Fruit fly (Drosophila melanogaster) whole organism, embryonic: ENCODE results near the gene bmm.

Experiments used
- Atf-2 ChIP-seq: fragments of 200-800 bp; sonication (Bioruptor generic); optimal IDR thresholded peaks from 2 replicates; lab custom pipeline; 2016; ENCODE audit warnings: missing biosample characterization, missing genetic modification characterization
- CG11696 ChIP-seq: fragments of 200-800 bp; sonication (Bioruptor generic); IDR thresholded peaks from 2 replicates; pipeline ENCODE4 v1.3.6; 2022; ENCODE audit warnings: missing biosample characterization, missing genetic modification characterization
- CG12104 ChIP-seq: fragments of 200-800 bp; sonication (Bioruptor generic); optimal IDR thresholded peaks from 3 replicates; lab custom pipeline; 2016; ENCODE audit warnings: missing biosample characterization, missing genetic modification characterization
- CG12299 ChIP-seq: fragments of 200-800 bp; sonication (Bioruptor generic); optimal IDR thresholded peaks from 2 replicates; lab custom pipeline; 2018; ENCODE audit warnings: missing biosample characterization, mild to moderate bottlenecking, missing genetic modification characterization
- CG12391 ChIP-seq: fragments of 200-800 bp; sonication (Bioruptor generic); optimal IDR thresholded peaks from 3 replicates; lab custom pipeline; 2018; ENCODE audit warnings: missing biosample characterization, mild to moderate bottlenecking, missing genetic modification characterization, moderate library complexity
- CG12769 ChIP-seq: fragments of 200-800 bp; sonication (Bioruptor generic); optimal IDR thresholded peaks from 2 replicates; lab custom pipeline; 2019; ENCODE audit warnings: missing biosample characterization, mild to moderate bottlenecking, missing genetic modification characterization, moderate library complexity
- CG14014 ChIP-seq: fragments of 200-800 bp; sonication (Bioruptor generic); IDR thresholded peaks from 2 replicates; pipeline ENCODE4 v1.3.6; 2022; ENCODE audit warnings: missing biosample characterization, missing genetic modification characterization
- CG14441 ChIP-seq: fragments of 200-800 bp; sonication (Bioruptor generic); IDR thresholded peaks from 2 replicates; pipeline ENCODE4 v1.3.6; 2022; ENCODE audit warnings: missing biosample characterization, missing genetic modification characterization
- CG16815 ChIP-seq: fragments of 200-800 bp; sonication (Bioruptor generic); optimal IDR thresholded peaks from 3 replicates; lab custom pipeline; 2017; ENCODE audit warnings: missing biosample characterization, mild to moderate bottlenecking, missing genetic modification characterization
- CG17328 ChIP-seq: fragments of 200-800 bp; sonication (Bioruptor generic); IDR thresholded peaks from 2 replicates; pipeline ENCODE4 v1.3.6; 2022; ENCODE audit warnings: missing biosample characterization, missing genetic modification characterization
- CG18764 ChIP-seq: fragments of 200-800 bp; sonication (Bioruptor generic); optimal IDR thresholded peaks from 3 replicates; lab custom pipeline; 2016; ENCODE audit warnings: missing biosample characterization, missing genetic modification characterization
- CG2199 ChIP-seq: fragments of 200-800 bp; sonication (Bioruptor generic); IDR thresholded peaks from 3 replicates; pipeline ENCODE4 v1.3.6; 2022; ENCODE audit warnings: missing biosample characterization, missing genetic modification characterization
- CG34376 ChIP-seq: fragments of 200-800 bp; sonication (Bioruptor generic); optimal IDR thresholded peaks from 2 replicates; lab custom pipeline; 2018; ENCODE audit warnings: missing biosample characterization, mild to moderate bottlenecking, missing genetic modification characterization
- CG3726 ChIP-seq: fragments of 200-800 bp; sonication (Bioruptor generic); IDR thresholded peaks from 3 replicates; pipeline ENCODE4, ENCODE4 v1.3.6; 2022; ENCODE audit warnings: missing biosample characterization, missing genetic modification characterization
- CG6765 ChIP-seq: fragments of 200-800 bp; sonication (Bioruptor generic); optimal IDR thresholded peaks from 3 replicates; lab custom pipeline; 2017; ENCODE audit warnings: missing biosample characterization, mild to moderate bottlenecking, missing genetic modification characterization
- CG6791 ChIP-seq: fragments of 200-800 bp; sonication (Bioruptor generic); IDR thresholded peaks from 3 replicates; pipeline ENCODE4 v1.3.6; 2022; ENCODE audit warnings: missing biosample characterization, missing genetic modification characterization; ENCODE audit not compliant: partially characterized antibody
- CG8924 ChIP-seq: fragments of 200-800 bp; optimal IDR thresholded peaks from 3 replicates; lab custom pipeline; 2019; ENCODE audit warnings: missing biosample characterization, mild to moderate bottlenecking, missing genetic modification characterization, moderate library complexity
- CG9215 ChIP-seq: fragments of 200-800 bp; sonication (Bioruptor generic); IDR thresholded peaks from 2 replicates; pipeline ENCODE4 v1.3.6; 2022; ENCODE audit warnings: missing biosample characterization, missing genetic modification characterization
- CG9437 ChIP-seq: fragments of 200-800 bp; sonication (Bioruptor generic); optimal IDR thresholded peaks from 2 replicates; lab custom pipeline; 2018; ENCODE audit warnings: missing biosample characterization, mild to moderate bottlenecking, missing genetic modification characterization
- CG9876 ChIP-seq: fragments of 200-800 bp; sonication (Bioruptor generic); optimal IDR thresholded peaks from 2 replicates; lab custom pipeline; 2016; ENCODE audit warnings: missing biosample characterization, missing genetic modification characterization
- CG9932 ChIP-seq: fragments of 200-800 bp; sonication (Bioruptor generic); IDR thresholded peaks from 2 replicates; pipeline ENCODE4 v1.3.6; 2022; ENCODE audit warnings: missing biosample characterization, missing genetic modification characterization
- Dp ChIP-seq: fragments of 200-800 bp; sonication (Bioruptor generic); optimal IDR thresholded peaks from 2 replicates; lab custom pipeline; 2018; ENCODE audit warnings: missing biosample characterization, mild to moderate bottlenecking, missing genetic modification characterization, moderate library complexity
- Drgx ChIP-seq: fragments of 200-800 bp; sonication (Bioruptor generic); IDR thresholded peaks from 2 replicates; pipeline ENCODE4 v1.3.6; 2022; ENCODE audit warnings: missing biosample characterization, missing genetic modification characterization
- Hsf ChIP-seq: fragments of 200-800 bp; sonication (Bioruptor generic); optimal IDR thresholded peaks from 3 replicates; lab custom pipeline; 2016; ENCODE audit warnings: missing biosample characterization, missing genetic modification characterization
- Kr ChIP-seq: fragments of 200-800 bp; sonication (Bioruptor generic); optimal IDR thresholded peaks from 2 replicates; lab custom pipeline; 2017; ENCODE audit warnings: missing biosample characterization, mild to moderate bottlenecking, missing genetic modification characterization
- NFAT ChIP-seq: fragments of 200-800 bp; sonication (Bioruptor generic); IDR thresholded peaks from 2 replicates; pipeline ENCODE4 v1.3.6; 2022; ENCODE audit warnings: missing biosample characterization, missing genetic modification characterization
- PHDP ChIP-seq: fragments of 200-800 bp; sonication (Bioruptor generic); optimal IDR thresholded peaks from 3 replicates; lab custom pipeline; 2018; ENCODE audit warnings: missing biosample characterization, mild to moderate bottlenecking, missing genetic modification characterization, moderate library complexity
- bbx ChIP-seq: fragments of 200-800 bp; sonication (Bioruptor generic); IDR thresholded peaks from 2 replicates; pipeline ENCODE4 v1.3.6; 2022; ENCODE audit warnings: missing biosample characterization, missing genetic modification characterization; ENCODE audit not compliant: partially characterized antibody
- br ChIP-seq: fragments of >200 bp; optimal IDR thresholded peaks from 2 replicates; lab custom pipeline; 2017
- btn ChIP-seq: fragments of 200-800 bp; sonication (Bioruptor generic); optimal IDR thresholded peaks from 2 replicates; lab custom pipeline; 2016; ENCODE audit warnings: missing biosample characterization, missing genetic modification characterization
- cad ChIP-seq: fragments of >200 bp; optimal IDR thresholded peaks from 2 replicates; lab custom pipeline; 2017; ENCODE audit warnings: missing biosample characterization, missing genetic modification characterization
- dan ChIP-seq: fragments of 200-800 bp; sonication (Bioruptor generic); IDR thresholded peaks from 2 replicates; pipeline ENCODE4 v1.3.6; 2022; ENCODE audit warnings: missing biosample characterization, missing genetic modification characterization
- dati ChIP-seq: fragments of 200-800 bp; sonication (Bioruptor generic); IDR thresholded peaks from 2 replicates; pipeline ENCODE4 v1.3.6; 2022; ENCODE audit warnings: missing biosample characterization, missing genetic modification characterization
- fru ChIP-seq: fragments of >200 bp; optimal IDR thresholded peaks from 2 replicates; lab custom pipeline; 2017
- gsb ChIP-seq: fragments of 200-800 bp; sonication (Bioruptor generic); IDR thresholded peaks from 2 replicates; pipeline ENCODE4 v1.3.6; 2022; ENCODE audit warnings: missing biosample characterization, missing genetic modification characterization
- hbn ChIP-seq: fragments of 200-800 bp; sonication (Bioruptor generic); IDR thresholded peaks from 2 replicates; pipeline ENCODE4 v1.3.6; 2022; ENCODE audit warnings: missing biosample characterization, missing genetic modification characterization; ENCODE audit not compliant: partially characterized antibody
- hkb ChIP-seq, 2 experiments: fragments of 200-800 bp in 1 of 2; fragments of >200 bp in 1 of 2; sonication (Bioruptor generic) in 1 of 2; IDR thresholded peaks in 1 of 2; optimal IDR thresholded peaks in 1 of 2; 2 replicates each; pipeline versions ENCODE4 v1.3.6 to Lab custom; 2017 to 2022; ENCODE audit warnings: missing biosample characterization in 1 of 2, missing genetic modification characterization in 1 of 2
- lab ChIP-seq: fragments of 200-800 bp; sonication (Bioruptor generic); optimal IDR thresholded peaks from 3 replicates; lab custom pipeline; 2017; ENCODE audit warnings: missing biosample characterization, missing genetic modification characterization, mild to moderate bottlenecking, moderate library complexity, missing genetic modification reagents
- lilli ChIP-seq: fragments of 200-800 bp; sonication (Bioruptor generic); optimal IDR thresholded peaks from 3 replicates; lab custom pipeline; 2016; ENCODE audit warnings: missing biosample characterization, missing genetic modification characterization
- lmd ChIP-seq: fragments of 200-800 bp; sonication (Bioruptor generic); IDR thresholded peaks from 2 replicates; pipeline ENCODE4 v1.3.6; 2022; ENCODE audit warnings: missing biosample characterization, missing genetic modification characterization
- mirr ChIP-seq: fragments of 200-800 bp; sonication (Bioruptor generic); optimal IDR thresholded peaks from 3 replicates; lab custom pipeline; 2018; ENCODE audit warnings: missing biosample characterization, mild to moderate bottlenecking, missing genetic modification characterization
- onecut ChIP-seq: fragments of 200-800 bp; sonication (Bioruptor generic); IDR thresholded peaks from 2 replicates; pipeline ENCODE4 v1.3.6; 2022; ENCODE audit warnings: missing biosample characterization, missing genetic modification characterization
- p53 ChIP-seq: fragments of 200-800 bp; sonication (Bioruptor generic); optimal IDR thresholded peaks from 2 replicates; lab custom pipeline; 2016; ENCODE audit warnings: missing biosample characterization, missing genetic modification characterization
- pan ChIP-seq, 4 experiments: fragments of >200 bp in 3 of 4; fragments of 200-800 bp in 1 of 4; sonication (Bioruptor generic) in 1 of 4; optimal IDR thresholded peaks in 3 of 4; IDR thresholded peaks in 1 of 4; 2 replicates each; pipeline versions ENCODE4 v1.3.6 to Lab custom; 2017 to 2022; ENCODE audit warnings: missing biosample characterization in 2 of 4, missing genetic modification characterization in 2 of 4, mixed read lengths in 1 of 4
- sens-2 ChIP-seq: fragments of 200-800 bp; sonication (Bioruptor generic); IDR thresholded peaks from 2 replicates; pipeline ENCODE4 v1.3.6; 2022; ENCODE audit warnings: missing biosample characterization, missing genetic modification characterization
- sr ChIP-seq: fragments of 200-800 bp; sonication (Bioruptor generic); IDR thresholded peaks from 3 replicates; pipeline ENCODE4 v1.3.6; 2022; ENCODE audit warnings: missing biosample characterization, missing genetic modification characterization
- stc ChIP-seq: fragments of 200-800 bp; sonication (Bioruptor generic); IDR thresholded peaks from 2 replicates; pipeline ENCODE4 v1.3.6; 2022; ENCODE audit warnings: missing biosample characterization, missing genetic modification characterization
- trem ChIP-seq: fragments of 200-800 bp; optimal IDR thresholded peaks from 3 replicates; lab custom pipeline; 2019; ENCODE audit warnings: missing biosample characterization, mild to moderate bottlenecking, missing genetic modification characterization, moderate library complexity
- zen ChIP-seq: fragments of 200-800 bp; sonication (Bioruptor generic); optimal IDR thresholded peaks from 3 replicates; lab custom pipeline; 2018; ENCODE audit warnings: missing biosample characterization, mild to moderate bottlenecking, missing genetic modification characterization, moderate library complexity
- zf30C ChIP-seq: fragments of 200-800 bp; sonication (Bioruptor generic); optimal IDR thresholded peaks from 3 replicates; lab custom pipeline; 2018; ENCODE audit warnings: missing biosample characterization, mild to moderate bottlenecking, missing genetic modification characterization

Gene bmm

DNA sequence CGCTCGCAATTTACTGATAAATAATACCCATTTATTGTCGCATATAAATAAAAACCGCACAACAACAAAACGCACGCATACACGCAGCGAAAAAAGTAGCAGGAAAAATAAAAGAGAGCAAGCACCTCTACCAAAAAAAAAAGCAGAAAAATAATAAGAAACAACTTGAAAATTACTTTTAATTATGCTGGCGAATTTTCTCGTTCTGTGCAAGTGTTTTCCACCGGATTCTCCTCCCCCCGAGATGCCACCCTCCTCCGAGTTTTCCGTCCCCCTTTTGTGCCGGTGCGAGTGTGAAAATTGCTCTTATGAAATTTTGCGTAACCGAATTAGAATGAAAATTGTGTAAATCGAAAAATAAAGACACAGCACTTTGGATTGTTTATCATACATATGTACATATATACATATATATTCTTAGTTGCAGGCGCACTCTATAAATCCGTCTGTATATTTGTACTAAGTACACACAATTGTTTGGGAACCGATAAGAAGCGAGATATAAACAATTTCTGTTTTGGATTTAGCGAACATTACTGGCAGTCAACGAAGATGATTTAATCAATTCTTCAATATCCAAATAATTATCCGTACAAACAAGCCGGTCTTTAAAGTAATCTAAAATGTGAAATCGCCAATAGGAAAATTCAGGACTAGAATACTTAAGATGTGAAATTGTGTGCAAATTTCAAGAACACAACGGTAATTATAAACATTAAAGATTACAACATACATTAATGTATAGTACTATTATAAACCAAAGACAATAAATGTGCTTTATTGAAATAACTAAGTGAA lies 4.8 kb upstream of the bmm start (continued):
- TF ChIP-seq CG9215 (GFP tag; lab: Robert Waterston, UW), result no peak
- no peak for TF ChIP-seq bbx (GFP tag; lab: Robert Waterston, UW)
- TF ChIP-seq CG2199 (GFP tag; lab: Robert Waterston, UW), result no peak
- no peak for TF ChIP-seq CG16815 (GFP tag; lab: Kevin White, UChicago)
- TF ChIP-seq CG34376 (GFP tag; lab: Kevin White, UChicago), result no peak
- no peak for TF ChIP-seq CG11696 (GFP tag; lab: Robert Waterston, UW)
- TF ChIP-seq Atf-2 (GFP tag; lab: Kevin White, UChicago), result no peak
- no peak for TF ChIP-seq pan (optimal IDR thresholded peaks at IDR 0.05; lab: Kevin White, UChicago)
- TF ChIP-seq pan (GFP tag; optimal IDR thresholded peaks at IDR 0.05 in 1 of 2, IDR thresholded peaks at IDR 0.05 in 1 of 2), result peak in 1 of 2 experiments; percentile 25
- no peak for TF ChIP-seq dan (GFP tag; lab: Robert Waterston, UW)
- no peak for TF ChIP-seq hbn (GFP tag; lab: Robert Waterston, UW)
- no peak for TF ChIP-seq br
- no peak for TF ChIP-seq fru (lab: Kevin White, UChicago)
- TF ChIP-seq btn (GFP tag; lab: Kevin White, UChicago), result no peak
- TF ChIP-seq lab (GFP tag; lab: Kevin White, UChicago), result no peak
- TF ChIP-seq gsb (GFP tag; lab: Robert Waterston, UW), result no peak
- TF ChIP-seq onecut (GFP tag; lab: Robert Waterston, UW), result no peak
- TF ChIP-seq CG9932 (GFP tag; lab: Robert Waterston, UW), result no peak
- peak; percentile 16; the same call in 1 of the 2 replicates for TF ChIP-seq CG17328 (GFP tag; lab: Robert Waterston, UW)
- TF ChIP-seq CG18764, result no peak
- TF ChIP-seq PHDP (tag; lab: Kevin White, UChicago), result no peak
- no peak for TF ChIP-seq lmd (GFP tag; lab: Robert Waterston, UW)
- TF ChIP-seq CG8924 (tag; lab: Kevin White, UChicago), result no peak
- no peak for TF ChIP-seq mirr (GFP tag; lab: Kevin White, UChicago)
- TF ChIP-seq sr (GFP tag; lab: Robert Waterston, UW), result no peak
- no peak for TF ChIP-seq CG12299 (tag; lab: Kevin White, UChicago)
- TF ChIP-seq CG9437 (GFP tag; lab: Kevin White, UChicago), result no peak
- TF ChIP-seq CG12391 (tag; lab: Kevin White, UChicago), result no peak
- no peak for TF ChIP-seq CG6765
- no peak for TF ChIP-seq CG3726 (GFP tag; lab: Robert Waterston, UW)
- TF ChIP-seq zf30C (GFP tag; lab: Kevin White, UChicago), result peak; percentile 87
- no peak for TF ChIP-seq sens-2 (GFP tag; lab: Robert Waterston, UW)
- no peak for TF ChIP-seq Dp (GFP tag; lab: Kevin White, UChicago)
- no peak for TF ChIP-seq NFAT (GFP tag; lab: Robert Waterston, UW)
- TF ChIP-seq CG9876 (GFP tag; lab: Kevin White, UChicago), result no peak
- no peak for TF ChIP-seq dati (GFP tag; lab: Robert Waterston, UW)
- TF ChIP-seq Kr (GFP tag; lab: Kevin White, UChicago), result no peak
- TF ChIP-seq trem (tag; lab: Kevin White, UChicago), result no peak
- TF ChIP-seq CG6791 (GFP tag; lab: Robert Waterston, UW), result no peak
- TF ChIP-seq hkb (optimal IDR thresholded peaks at IDR 0.05; lab: Kevin White, UChicago), result no peak
- TF ChIP-seq hkb (GFP tag; IDR thresholded peaks at IDR 0.05; lab: Robert Waterston, UW), result no peak
- TF ChIP-seq CG14014 (GFP tag; lab: Robert Waterston, UW), result no peak
- no peak for TF ChIP-seq p53 (GFP tag; lab: Kevin White, UChicago)
- TF ChIP-seq CG14441, result peak; percentile 28; the same call in 1 of the 2 replicates
- TF ChIP-seq cad (GFP tag; lab: Kevin White, UChicago), result no peak
- no peak for TF ChIP-seq CG12104 (GFP tag; lab: Kevin White, UChicago)
- TF ChIP-seq CG12769 (tag; lab: Kevin White, UChicago), result no peak
- TF ChIP-seq Drgx, result 0 out of 2 replicates have a peak, but pooled peaks have one; percentile 18
- no peak for TF ChIP-seq zen (tag; lab: Kevin White, UChicago)
- no peak for TF ChIP-seq Hsf (GFP tag; lab: Kevin White, UChicago)
- no peak for TF ChIP-seq lilli (GFP tag; lab: Kevin White, UChicago)
- peak; percentile 48; the same call in 1 of the 2 replicates for TF ChIP-seq stc (GFP tag; lab: Robert Waterston, UW)
